Fruit fly (Drosophila melanogaster) whole organism, prepupa: Measurements from ENCODE around the gene CG6415.

Source experiments
- Blimp-1 ChIP-seq: fragments of 200-800 bp; sonication (Bioruptor generic); optimal IDR thresholded peaks from 3 replicates; lab custom pipeline; 2017; ENCODE audit warnings: missing biosample characterization, missing genetic modification characterization, mild to moderate bottlenecking, moderate library complexity, missing genetic modification reagents
- CG10631 ChIP-seq: fragments of 200-800 bp; sonication (Bioruptor generic); optimal IDR thresholded peaks from 2 replicates; lab custom pipeline; 2016; ENCODE audit warnings: missing biosample characterization, missing genetic modification characterization
- CG15336 ChIP-seq: fragments of 200-800 bp; sonication (Bioruptor generic); IDR thresholded peaks from 2 replicates; pipeline ENCODE4 v1.3.6; 2022; ENCODE audit warnings: missing biosample characterization, missing genetic modification characterization
- CG3032 ChIP-seq: fragments of 200-800 bp; optimal IDR thresholded peaks from 2 replicates; lab custom pipeline; 2019; ENCODE audit warnings: missing biosample characterization, mild to moderate bottlenecking, missing genetic modification characterization, moderate library complexity
- CG34406 ChIP-seq: fragments of 200-800 bp; sonication (Bioruptor generic); optimal IDR thresholded peaks from 3 replicates; lab custom pipeline; 2016; ENCODE audit warnings: missing biosample characterization, missing genetic modification characterization
- CG3919 ChIP-seq: fragments of 200-800 bp; sonication (Bioruptor generic); optimal IDR thresholded peaks from 3 replicates; lab custom pipeline; 2016; ENCODE audit warnings: missing biosample characterization, missing genetic modification characterization
- CG9139 ChIP-seq: fragments of 200-800 bp; sonication (Bioruptor generic); optimal IDR thresholded peaks from 3 replicates; lab custom pipeline; 2017; ENCODE audit warnings: missing biosample characterization, mild to moderate bottlenecking, missing genetic modification characterization
- Ets21C ChIP-seq: fragments of 200-800 bp; sonication (Bioruptor generic); optimal IDR thresholded peaks from 3 replicates; lab custom pipeline; 2016; ENCODE audit warnings: missing biosample characterization, missing genetic modification characterization
- Gug ChIP-seq: fragments of 200-800 bp; sonication (Bioruptor generic); IDR thresholded peaks from 2 replicates; pipeline ENCODE4 v1.3.6; 2022; ENCODE audit warnings: missing biosample characterization, missing genetic modification characterization
- Hr38 ChIP-seq: sonication (Bioruptor generic); optimal IDR thresholded peaks from 2 replicates; lab custom pipeline; 2016; ENCODE audit warnings: missing biosample characterization, missing genetic modification characterization
- Sox102F ChIP-seq: fragments of 200-800 bp; sonication (Bioruptor generic); optimal IDR thresholded peaks from 2 replicates; lab custom pipeline; 2016; ENCODE audit warnings: missing biosample characterization, mild to moderate bottlenecking, missing genetic modification characterization
- dac ChIP-seq: fragments of 200-800 bp; sonication (Bioruptor generic); optimal IDR thresholded peaks from 2 replicates; lab custom pipeline; 2017; ENCODE audit warnings: missing biosample characterization, mild to moderate bottlenecking, missing genetic modification characterization
- fd85E ChIP-seq: fragments of 200-800 bp; sonication (Bioruptor generic); optimal IDR thresholded peaks from 3 replicates; lab custom pipeline; 2016; ENCODE audit warnings: missing biosample characterization, missing genetic modification characterization
- vri ChIP-seq: fragments of 200-800 bp; sonication (Bioruptor generic); optimal IDR thresholded peaks from 3 replicates; lab custom pipeline; 2016; ENCODE audit warnings: missing biosample characterization, mild to moderate bottlenecking, missing genetic modification characterization

The CG6415 gene

DNA sequence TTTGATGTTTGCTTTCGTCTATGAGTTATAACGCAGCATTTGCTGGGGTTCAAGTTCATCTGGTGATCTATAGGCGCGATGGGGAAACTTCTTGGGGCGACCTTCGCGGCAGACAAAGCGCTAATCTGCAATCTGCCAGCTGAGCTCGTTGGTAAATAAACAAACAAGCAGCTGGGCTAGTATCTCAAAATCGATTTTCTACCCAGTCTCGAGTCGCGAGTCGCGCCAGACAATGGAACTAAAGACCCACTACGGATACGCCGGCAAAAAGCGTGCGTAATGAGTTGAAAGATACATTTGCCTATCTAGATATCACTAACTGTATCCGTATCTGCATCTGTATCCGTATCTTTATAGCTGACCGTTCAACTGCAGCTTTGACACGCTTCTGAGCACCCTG is 50.2 kb downstream of the CG6415 start:
- TF ChIP-seq Gug (GFP tag; lab: Robert Waterston, UW) = no peak
- TF ChIP-seq CG15336 = no peak
- no peak for TF ChIP-seq fd85E (GFP tag; lab: Kevin White, UChicago)
- TF ChIP-seq Hr38 = no peak
- no peak for TF ChIP-seq CG3919 (GFP tag; lab: Kevin White, UChicago)
- TF ChIP-seq Blimp-1 = no peak
- TF ChIP-seq dac (GFP tag; lab: Kevin White, UChicago) = no peak
- no peak for TF ChIP-seq vri
- no peak for TF ChIP-seq CG3032 (tag; lab: Kevin White, UChicago)
- no peak for TF ChIP-seq CG34406 (GFP tag; lab: Kevin White, UChicago)
- no peak for TF ChIP-seq CG10631
- no peak for TF ChIP-seq CG9139 (GFP tag; lab: Kevin White, UChicago)
- TF ChIP-seq Sox102F = no peak
- no peak for TF ChIP-seq Ets21C (GFP tag; lab: Kevin White, UChicago)
- TF ChIP-seq, all 60 proteins: peak for 0
